Worm (Caenorhabditis elegans): ENCODE data around the gene gck-2.

ce11 chrV:6793744-6794239 is 1.3 kb upstream of the gck-2 start, which contains the start of gene ZC404.1:
- TF ChIP-seq egl-27 (tag; optimal IDR thresholded peaks at IDR 0.05), result no peak
- TF ChIP-seq unc-62 (GFP tag; optimal IDR thresholded peaks at IDR 0.05), result no peak
- no peak for TF ChIP-seq nfya-1 (tag; optimal IDR thresholded peaks at IDR 0.05; ENCODE audit: insufficient read depth)
- no peak for TF ChIP-seq elt-1 (tag; optimal IDR thresholded peaks at IDR 0.05)
- TF ChIP-seq nhr-12 (tag; optimal IDR thresholded peaks at IDR 0.05), result no peak
- no peak for TF ChIP-seq ama-1 (optimal IDR thresholded peaks at IDR 0.05)
- no peak for TF ChIP-seq unc-39 (tag; optimal IDR thresholded peaks at IDR 0.05)
- TF ChIP-seq fkh-10 (GFP tag; optimal IDR thresholded peaks at IDR 0.05), result no peak
- TF ChIP-seq ceh-9 (tag; optimal IDR thresholded peaks at IDR 0.05), result no peak
- peak; percentile 28 for TF ChIP-seq lin-39 (tag; optimal IDR thresholded peaks at IDR 0.05)
- no peak for TF ChIP-seq ceh-82 (tag; optimal IDR thresholded peaks at IDR 0.05)
- peak; percentile 71 for TF ChIP-seq snpc-4 (tag; optimal IDR thresholded peaks at IDR 0.05)
- TF ChIP-seq ceh-28 (tag; optimal IDR thresholded peaks at IDR 0.05), result no peak
- TF ChIP-seq ZK546.5 (tag; optimal IDR thresholded peaks at IDR 0.05), result no peak
